Worm (Caenorhabditis elegans) whole organism, late embryonic: ENCODE measurements around the gene col-43.

Experiments
- C08G9.2 ChIP-seq: sonication (generic microtip); optimal IDR thresholded peaks from 2 replicates; lab custom pipeline; 2016; ENCODE audit warnings: mild to moderate bottlenecking, missing genetic modification characterization, moderate library complexity, missing compliant biosample characterization
- C38D4.7 ChIP-seq: fragments of 200-800 bp; sonication (Bioruptor generic); optimal IDR thresholded peaks from 2 replicates; lab custom pipeline; 2018; ENCODE audit warnings: mild to moderate bottlenecking, missing genetic modification characterization, moderate library complexity, missing compliant biosample characterization
- F13H6.1 ChIP-seq: sonication (generic microtip); optimal IDR thresholded peaks from 2 replicates; lab custom pipeline; 2016; ENCODE audit warnings: missing genetic modification characterization, missing compliant biosample characterization
- K02D7.2 ChIP-seq: sonication (generic microtip); optimal IDR thresholded peaks from 2 replicates; lab custom pipeline; 2017; ENCODE audit warnings: mild to moderate bottlenecking, missing genetic modification characterization, missing compliant biosample characterization
- T23F11.4 ChIP-seq: fragments of 200-800 bp; sonication (Bioruptor generic); optimal IDR thresholded peaks from 2 replicates; lab custom pipeline; 2018; ENCODE audit warnings: mild to moderate bottlenecking, missing genetic modification characterization, missing compliant biosample characterization
- ahr-1 ChIP-seq: sonication (generic microtip); optimal IDR thresholded peaks from 2 replicates; lab custom pipeline; 2016; ENCODE audit warnings: missing genetic modification characterization, missing compliant biosample characterization
- ama-1 ChIP-seq: fragments of 150-350 bp; optimal IDR thresholded peaks from 2 replicates; lab custom pipeline; 2014
- ceh-14 ChIP-seq: sonication (generic microtip); optimal IDR thresholded peaks from 2 replicates; lab custom pipeline; 2016; ENCODE audit warnings: missing genotype, missing genetic modification characterization, missing compliant biosample characterization
- ceh-18 ChIP-seq: sonication (generic microtip); optimal IDR thresholded peaks from 2 replicates; lab custom pipeline; 2016; ENCODE audit warnings: missing genetic modification characterization, missing compliant biosample characterization
- ceh-19 ChIP-seq: fragments of 200-800 bp; sonication (Bioruptor generic); optimal IDR thresholded peaks from 2 replicates; lab custom pipeline; 2018; ENCODE audit warnings: mild to moderate bottlenecking, missing genetic modification characterization, missing compliant biosample characterization
- ceh-24 ChIP-seq: sonication (generic microtip); optimal IDR thresholded peaks from 2 replicates; lab custom pipeline; 2016; ENCODE audit warnings: mild to moderate bottlenecking, missing genetic modification characterization, missing compliant biosample characterization
- ceh-31 ChIP-seq: sonication (generic microtip); optimal IDR thresholded peaks from 2 replicates; lab custom pipeline; 2016; ENCODE audit warnings: missing genetic modification characterization, missing compliant biosample characterization
- ceh-34 ChIP-seq: sonication (generic microtip); optimal IDR thresholded peaks from 2 replicates; lab custom pipeline; 2016; ENCODE audit warnings: mild to moderate bottlenecking, missing genetic modification characterization, missing compliant biosample characterization
- ceh-45 ChIP-seq: fragments of 200-800 bp; sonication (Bioruptor generic); IDR thresholded peaks from 2 replicates; pipeline ENCODE4 v1.3.6; 2022; ENCODE audit warnings: missing genetic modification reagents, missing genetic modification characterization, missing compliant biosample characterization
- ceh-48 ChIP-seq: sonication (generic microtip); optimal IDR thresholded peaks from 2 replicates; lab custom pipeline; 2016; ENCODE audit warnings: missing genetic modification characterization, inconsistent platforms, missing compliant biosample characterization
- ceh-6 ChIP-seq: fragments of 200-800 bp; sonication (Bioruptor generic); optimal IDR thresholded peaks from 2 replicates; lab custom pipeline; 2018; ENCODE audit warnings: mild to moderate bottlenecking, missing genetic modification characterization, missing compliant biosample characterization
- ceh-9 ChIP-seq: sonication (generic microtip); optimal IDR thresholded peaks from 2 replicates; lab custom pipeline; 2016; ENCODE audit warnings: mild to moderate bottlenecking, missing genetic modification characterization, inconsistent platforms, missing compliant biosample characterization
- dmd-4 ChIP-seq: sonication (generic microtip); optimal IDR thresholded peaks from 2 replicates; lab custom pipeline; 2016; ENCODE audit warnings: borderline replicate concordance, missing genetic modification characterization, missing compliant biosample characterization
- elt-2 ChIP-seq: sonication (generic microtip); optimal IDR thresholded peaks from 2 replicates; lab custom pipeline; 2016; ENCODE audit warnings: missing genetic modification reagents, missing genetic modification characterization, missing compliant biosample characterization
- gmeb-2 ChIP-seq: sonication (generic microtip); optimal IDR thresholded peaks from 2 replicates; lab custom pipeline; 2016; ENCODE audit warnings: missing genetic modification characterization, inconsistent platforms, missing compliant biosample characterization
- hlh-13 ChIP-seq: fragments of 200-800 bp; sonication (Bioruptor generic); optimal IDR thresholded peaks from 2 replicates; lab custom pipeline; 2018; ENCODE audit warnings: mild to moderate bottlenecking, missing genetic modification characterization, missing compliant biosample characterization
- hlh-15 ChIP-seq: sonication (generic microtip); optimal IDR thresholded peaks from 2 replicates; lab custom pipeline; 2016; ENCODE audit warnings: missing genetic modification characterization, missing compliant biosample characterization
- hlh-6 ChIP-seq: sonication (generic microtip); optimal IDR thresholded peaks from 2 replicates; lab custom pipeline; 2016; ENCODE audit warnings: missing genotype, missing genetic modification characterization, missing compliant biosample characterization
- hlh-8 ChIP-seq: sonication (generic microtip); optimal IDR thresholded peaks from 2 replicates; lab custom pipeline; 2016; ENCODE audit warnings: missing genotype, missing genetic modification characterization, missing compliant biosample characterization
- lim-6 ChIP-seq: sonication (generic microtip); optimal IDR thresholded peaks from 2 replicates; lab custom pipeline; 2016; ENCODE audit warnings: missing genetic modification characterization, missing compliant biosample characterization
- lin-11 ChIP-seq: fragments of 200-800 bp; sonication (Bioruptor generic); optimal IDR thresholded peaks from 2 replicates; lab custom pipeline; 2018; ENCODE audit warnings: mild to moderate bottlenecking, missing genetic modification characterization, missing compliant biosample characterization
- mec-3 ChIP-seq: sonication (generic microtip); optimal IDR thresholded peaks from 2 replicates; lab custom pipeline; 2016; ENCODE audit warnings: borderline replicate concordance, missing genetic modification characterization, missing compliant biosample characterization
- nfya-1 ChIP-seq: sonication (generic microtip); optimal IDR thresholded peaks from 2 replicates; lab custom pipeline; 2017; ENCODE audit warnings: missing genetic modification characterization, mild to moderate bottlenecking, missing compliant biosample characterization, antibody characterized with exemption, moderate library complexity
- nhr-11 ChIP-seq: fragments of 150-350 bp; optimal IDR thresholded peaks from 2 replicates; lab custom pipeline; 2014; ENCODE audit warnings: missing biosample characterization, missing genetic modification characterization
- nhr-232 ChIP-seq: sonication (generic microtip); optimal IDR thresholded peaks from 2 replicates; lab custom pipeline; 2016; ENCODE audit warnings: missing genetic modification characterization, missing compliant biosample characterization
- odd-2 ChIP-seq: sonication (generic microtip); optimal IDR thresholded peaks from 2 replicates; lab custom pipeline; 2017; ENCODE audit warnings: antibody characterized with exemption, mild to moderate bottlenecking, missing genetic modification characterization, missing compliant biosample characterization
- pqm-1 ChIP-seq: sonication (generic microtip); optimal IDR thresholded peaks from 2 replicates; lab custom pipeline; 2016; ENCODE audit warnings: missing genetic modification characterization, missing compliant biosample characterization
- pros-1 ChIP-seq: fragments of 150-350 bp; optimal IDR thresholded peaks from 2 replicates; lab custom pipeline; 2014; ENCODE audit warnings: missing biosample characterization, missing genetic modification reagents, missing genetic modification characterization
- rnt-1 ChIP-seq: sonication (generic microtip); optimal IDR thresholded peaks from 2 replicates; lab custom pipeline; 2016; ENCODE audit warnings: missing genetic modification characterization, missing compliant biosample characterization
- sox-2 ChIP-seq: fragments of 200-800 bp; sonication (Bioruptor generic); IDR thresholded peaks from 2 replicates; pipeline ENCODE4 v1.3.6; 2022; ENCODE audit warnings: missing genetic modification reagents, missing genetic modification characterization, missing compliant biosample characterization
- sox-4 ChIP-seq: sonication (generic microtip); optimal IDR thresholded peaks from 2 replicates; lab custom pipeline; 2017; ENCODE audit warnings: mild to moderate bottlenecking, missing genetic modification characterization, inconsistent platforms, missing compliant biosample characterization
- syd-9 ChIP-seq: sonication (generic microtip); optimal IDR thresholded peaks from 2 replicates; lab custom pipeline; 2016; ENCODE audit warnings: mild to moderate bottlenecking, missing genetic modification characterization, moderate library complexity, missing compliant biosample characterization
- tbx-2 ChIP-seq: sonication (generic microtip); optimal IDR thresholded peaks from 2 replicates; lab custom pipeline; 2016; ENCODE audit warnings: missing genetic modification characterization, missing compliant biosample characterization
- unc-42 ChIP-seq: sonication (generic microtip); optimal IDR thresholded peaks from 2 replicates; lab custom pipeline; 2016; ENCODE audit warnings: missing genotype, missing genetic modification characterization, missing compliant biosample characterization
- unc-55 ChIP-seq: sonication (generic microtip); optimal IDR thresholded peaks from 2 replicates; lab custom pipeline; 2017; ENCODE audit warnings: missing biosample characterization, missing genetic modification reagents, missing genetic modification characterization
- unc-86 ChIP-seq: sonication (generic microtip); optimal IDR thresholded peaks from 2 replicates; lab custom pipeline; 2016; ENCODE audit warnings: missing genetic modification characterization, missing compliant biosample characterization
- zip-5 ChIP-seq: sonication (generic microtip); optimal IDR thresholded peaks from 2 replicates; lab custom pipeline; 2016; ENCODE audit warnings: missing genetic modification characterization, missing compliant biosample characterization
- ztf-16 ChIP-seq: sonication (generic microtip); optimal IDR thresholded peaks from 2 replicates; lab custom pipeline; 2017; ENCODE audit warnings: missing genetic modification characterization, missing compliant biosample characterization

The col-43 gene

ce11 chrV:8039085-8039525 lies 11.6 kb downstream of the col-43 start:
- no peak for TF ChIP-seq ceh-34 (tag; lab: Kevin White, UChicago)
- TF ChIP-seq gmeb-2 (tag; lab: Kevin White, UChicago): peak; percentile 19
- no peak for TF ChIP-seq hlh-15 (tag; lab: Kevin White, UChicago)
- no peak for TF ChIP-seq ceh-19 (GFP tag; lab: Kevin White, UChicago)
- TF ChIP-seq ama-1: peak; percentile 75
- no peak for TF ChIP-seq ahr-1 (tag; lab: Kevin White, UChicago)

DNA sequence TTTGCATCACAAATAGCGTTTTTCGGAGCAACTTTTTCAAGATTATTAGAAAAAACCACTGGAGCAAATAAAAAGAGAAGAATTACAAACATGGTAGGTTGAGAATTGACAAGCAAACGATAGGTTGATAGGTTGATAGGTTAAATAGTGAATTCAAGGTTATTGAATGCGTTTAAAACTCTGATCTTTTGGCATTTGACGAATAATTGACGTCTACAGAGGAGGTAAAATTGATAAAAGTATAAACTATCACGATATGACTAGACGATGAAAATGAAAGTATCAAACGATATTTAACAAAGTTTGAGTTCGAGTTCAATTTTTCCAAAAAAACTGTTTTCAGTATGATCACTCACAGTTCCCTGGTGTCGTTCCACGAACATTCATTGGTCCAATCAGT lies 14.8 kb downstream of the col-43 start, which contains the start of gene ZC513.14:
ZC513.14 (minus strand) TSS at position 101 of the 400 bp plus-strand sequence.
- TF ChIP-seq elt-2 (tag; lab: Kevin White, UChicago) (no peak), T23F11.4 (no peak), lin-11 (tag; lab: Kevin White, UChicago) (no peak), zip-5 (tag; lab: Kevin White, UChicago) (no peak), syd-9 (tag; lab: Kevin White, UChicago) (no peak), rnt-1 (no peak), ceh-14 (tag; lab: Kevin White, UChicago) (no peak), gmeb-2 (tag; lab: Kevin White, UChicago) (no peak), C08G9.2 (tag; lab: Kevin White, UChicago) (no peak), F13H6.1 (no peak), ceh-6 (GFP tag; lab: Kevin White, UChicago) (no peak), sox-4 (no peak), tbx-2 (no peak), nhr-232 (tag; lab: Kevin White, UChicago) (no peak)

- TF ChIP-seq gmeb-2 (tag; lab: Kevin White, UChicago) (no peak), ceh-18 (tag; lab: Kevin White, UChicago) (no peak), nfya-1 (tag; lab: Kevin White, UChicago) (no peak), ceh-24 (tag; lab: Kevin White, UChicago) (no peak), dmd-4 (tag; lab: Kevin White, UChicago) (no peak), ztf-16 (tag; lab: Kevin White, UChicago) (no peak), elt-2 (tag; lab: Kevin White, UChicago) (no peak), sox-2 (GFP tag; lab: Robert Waterston, UW) (no peak)
- TF ChIP-seq, all 69 proteins: peak for 0
Measured at ce11 chrV:8034811-8035210, 15.9 kb downstream of the col-43 start, which contains the start of gene algn-12. algn-12 (plus strand) TSS chrV:8035111.

- no peak for TF ChIP-seq pros-1 (tag; lab: Kevin White, UChicago)
- no peak for TF ChIP-seq ceh-9 (tag; lab: Kevin White, UChicago)
- no peak for TF ChIP-seq ceh-14 (tag; lab: Kevin White, UChicago)
- no peak for TF ChIP-seq ama-1
- TF ChIP-seq pqm-1: no peak
- TF ChIP-seq ahr-1 (tag; lab: Kevin White, UChicago): no peak
- no peak for TF ChIP-seq C38D4.7 (GFP tag; lab: Kevin White, UChicago)
- TF ChIP-seq odd-2 (tag; lab: Kevin White, UChicago): no peak
- TF ChIP-seq ceh-45 (GFP tag; lab: Robert Waterston, UW): no peak
- no peak for TF ChIP-seq ceh-48 (tag; lab: Kevin White, UChicago)
- TF ChIP-seq nfya-1 (tag; lab: Kevin White, UChicago): peak; percentile 0
- TF ChIP-seq ceh-31 (tag; lab: Kevin White, UChicago): no peak
- no peak for TF ChIP-seq dmd-4 (tag; lab: Kevin White, UChicago)
- TF ChIP-seq K02D7.2: no peak
- TF ChIP-seq lim-6 (tag; lab: Kevin White, UChicago): no peak
- TF ChIP-seq hlh-8: no peak
- peak; percentile 35 for TF ChIP-seq unc-42 (tag; lab: Kevin White, UChicago)
- no peak for TF ChIP-seq hlh-13 (GFP tag; lab: Kevin White, UChicago)
- TF ChIP-seq T23F11.4: no peak
- TF ChIP-seq unc-86 (tag; lab: Kevin White, UChicago): no peak
- no peak for TF ChIP-seq hlh-6 (tag; lab: Kevin White, UChicago)
- peak; percentile 54 for TF ChIP-seq unc-55 (GFP tag; lab: Kevin White, UChicago)
- no peak for TF ChIP-seq nhr-11 (tag; lab: Kevin White, UChicago)
- TF ChIP-seq mec-3 (tag; lab: Kevin White, UChicago): no peak
- TF ChIP-seq nhr-232 (tag; lab: Kevin White, UChicago): no peak
Measured at ce11 chrV:8031121-8031520, 19.6 kb downstream of the col-43 start, which contains the start of gene vars-1. vars-1 (plus strand) TSS chrV:8031411.
